Worm (Caenorhabditis elegans) whole organism, early embryonic: ENCODE results near the gene C46C11.3.

Experiments
- F13C5.2 ChIP-seq: sonication (generic microtip); optimal IDR thresholded peaks from 2 replicates; lab custom pipeline; 2017; ENCODE audit warnings: mild to moderate bottlenecking, missing genetic modification characterization, inconsistent platforms, missing compliant biosample characterization
- aly-1 ChIP-seq: sonication (generic microtip); optimal IDR thresholded peaks from 2 replicates; lab custom pipeline; 2016; ENCODE audit warnings: missing genetic modification characterization, missing compliant biosample characterization
- ama-1 ChIP-seq: fragments of 150-350 bp; optimal IDR thresholded peaks from 2 replicates; lab custom pipeline; 2014
- ceh-13 ChIP-seq: fragments of 200-800 bp; sonication (Bioruptor generic); optimal IDR thresholded peaks from 2 replicates; lab custom pipeline; 2018; ENCODE audit warnings: mild to moderate bottlenecking, missing genetic modification characterization, missing compliant biosample characterization
- ceh-36 ChIP-seq: sonication (generic microtip); optimal IDR thresholded peaks from 2 replicates; lab custom pipeline; 2016; ENCODE audit warnings: missing genetic modification characterization, inconsistent platforms, missing compliant biosample characterization
- ets-7 ChIP-seq: sonication (generic microtip); optimal IDR thresholded peaks from 2 replicates; lab custom pipeline; 2016; ENCODE audit warnings: missing genotype, missing genetic modification characterization, missing compliant biosample characterization
- flt-1 ChIP-seq: fragments of 200-800 bp; sonication (Bioruptor generic); IDR thresholded peaks from 2 replicates; pipeline ENCODE4 v1.3.6; 2022; ENCODE audit warnings: missing genetic modification characterization, missing compliant biosample characterization
- hmbx-1 ChIP-seq: sonication (generic microtip); optimal IDR thresholded peaks from 2 replicates; lab custom pipeline; 2016; ENCODE audit warnings: mild to moderate bottlenecking, missing genetic modification characterization, missing compliant biosample characterization
- hmg-4 ChIP-seq: fragments of 200-800 bp; sonication (Bioruptor generic); optimal IDR thresholded peaks from 2 replicates; lab custom pipeline; 2018; ENCODE audit warnings: mild to moderate bottlenecking, missing genetic modification characterization, missing compliant biosample characterization
- pes-1 ChIP-seq: fragments of 200-800 bp; sonication (Bioruptor generic); IDR thresholded peaks from 2 replicates; pipeline ENCODE4 v1.3.6; 2022; ENCODE audit warnings: missing genetic modification reagents, missing genetic modification characterization, missing compliant biosample characterization
- scrt-1 ChIP-seq: fragments of 200-800 bp; sonication (Bioruptor generic); IDR thresholded peaks from 2 replicates; pipeline ENCODE4 v1.3.6; 2022; ENCODE audit warnings: missing genetic modification characterization, missing compliant biosample characterization
- sea-1 ChIP-seq: fragments of 200-800 bp; sonication (Bioruptor generic); conservative IDR thresholded peaks from 2 replicates; pipeline ENCODE4 v1.3.6; 2022; ENCODE audit warnings: missing genetic modification characterization, missing compliant biosample characterization
- tra-4 ChIP-seq: sonication (generic microtip); optimal IDR thresholded peaks from 2 replicates; lab custom pipeline; 2017; ENCODE audit warnings: missing genetic modification characterization, missing compliant biosample characterization

DNA sequence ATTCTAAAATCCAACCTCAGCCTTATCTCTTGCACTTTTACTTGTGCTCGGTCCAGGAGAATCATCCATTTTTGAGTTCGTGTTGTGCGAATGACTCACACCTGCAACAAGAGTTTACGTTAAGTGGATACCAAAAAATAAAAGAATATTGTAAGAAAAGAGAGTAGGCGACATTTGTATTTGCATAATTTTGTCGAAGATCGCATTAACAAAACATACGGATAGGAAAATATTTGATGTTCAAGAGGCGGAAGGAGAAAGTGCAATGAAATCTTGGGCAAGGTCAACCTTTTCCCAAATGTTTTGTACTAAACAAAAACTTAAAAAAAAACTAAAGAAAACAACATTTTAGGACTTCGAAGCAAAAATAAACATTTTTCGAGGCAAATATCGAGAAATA lies 16.3 kb upstream of the C46C11.3 start, which contains the start of gene spat-3:
- TF ChIP-seq hmg-4 (GFP tag; lab: Kevin White, UChicago) = no peak
- no peak for TF ChIP-seq tra-4 (tag; lab: Kevin White, UChicago)
- no peak for TF ChIP-seq sea-1
- TF ChIP-seq F13C5.2 (tag; lab: Kevin White, UChicago) = no peak
- no peak for TF ChIP-seq flt-1 (GFP tag; lab: Robert Waterston, UW)
- TF ChIP-seq ama-1 (lab: Kevin White, UChicago) = no peak
- TF ChIP-seq ceh-13 = no peak
- TF ChIP-seq hmbx-1 (tag; lab: Kevin White, UChicago) = no peak
- TF ChIP-seq aly-1 (tag; lab: Kevin White, UChicago) = no peak
- no peak for TF ChIP-seq ceh-36 (tag; lab: Kevin White, UChicago)
- TF ChIP-seq ets-7 = no peak
- TF ChIP-seq scrt-1 (GFP tag; lab: Robert Waterston, UW) = no peak
- TF ChIP-seq pes-1 (GFP tag; lab: Robert Waterston, UW) = no peak
